Worm (Caenorhabditis elegans) whole organism, late embryonic: Measurements from ENCODE around the gene T20D4.19.

Experiments
- F13H6.1 ChIP-seq: sonication (generic microtip); optimal IDR thresholded peaks from 2 replicates; lab custom pipeline; 2016; ENCODE audit warnings: missing genetic modification characterization, missing compliant biosample characterization
- T23F11.4 ChIP-seq: fragments of 200-800 bp; sonication (Bioruptor generic); optimal IDR thresholded peaks from 2 replicates; lab custom pipeline; 2018; ENCODE audit warnings: mild to moderate bottlenecking, missing genetic modification characterization, missing compliant biosample characterization
- Y22D7AL.16 ChIP-seq: sonication (generic microtip); optimal IDR thresholded peaks from 2 replicates; lab custom pipeline; 2016; ENCODE audit warnings: missing genetic modification characterization, missing compliant biosample characterization
- ceh-18 ChIP-seq: sonication (generic microtip); optimal IDR thresholded peaks from 2 replicates; lab custom pipeline; 2016; ENCODE audit warnings: missing genetic modification characterization, missing compliant biosample characterization
- ceh-22 ChIP-seq: sonication (generic microtip); optimal IDR thresholded peaks from 2 replicates; lab custom pipeline; 2017; ENCODE audit warnings: missing biosample characterization, missing genetic modification characterization
- ceh-24 ChIP-seq: sonication (generic microtip); optimal IDR thresholded peaks from 2 replicates; lab custom pipeline; 2016; ENCODE audit warnings: mild to moderate bottlenecking, missing genetic modification characterization, missing compliant biosample characterization
- ceh-30 ChIP-seq: fragments of 150-350 bp; optimal IDR thresholded peaks from 2 replicates; lab custom pipeline; 2014; ENCODE audit warnings: missing biosample characterization, missing genetic modification characterization
- ceh-34 ChIP-seq: sonication (generic microtip); optimal IDR thresholded peaks from 2 replicates; lab custom pipeline; 2016; ENCODE audit warnings: mild to moderate bottlenecking, missing genetic modification characterization, missing compliant biosample characterization
- ceh-45 ChIP-seq: fragments of 200-800 bp; sonication (Bioruptor generic); IDR thresholded peaks from 2 replicates; pipeline ENCODE4 v1.3.6; 2022; ENCODE audit warnings: missing genetic modification reagents, missing genetic modification characterization, missing compliant biosample characterization
- ceh-6 ChIP-seq: fragments of 200-800 bp; sonication (Bioruptor generic); optimal IDR thresholded peaks from 2 replicates; lab custom pipeline; 2018; ENCODE audit warnings: mild to moderate bottlenecking, missing genetic modification characterization, missing compliant biosample characterization
- dve-1 ChIP-seq: sonication (generic microtip); optimal IDR thresholded peaks from 2 replicates; lab custom pipeline; 2017; ENCODE audit warnings: antibody characterized with exemption, mild to moderate bottlenecking, missing genetic modification characterization, missing compliant biosample characterization
- fkh-10 ChIP-seq: fragments of 150-350 bp; optimal IDR thresholded peaks from 2 replicates; lab custom pipeline; 2014; ENCODE audit warnings: missing biosample characterization, missing genetic modification reagents, missing genetic modification characterization
- fkh-6 ChIP-seq: sonication (generic microtip); optimal IDR thresholded peaks from 2 replicates; lab custom pipeline; 2016; ENCODE audit warnings: missing genetic modification characterization, missing compliant biosample characterization
- gmeb-2 ChIP-seq: sonication (generic microtip); optimal IDR thresholded peaks from 2 replicates; lab custom pipeline; 2016; ENCODE audit warnings: missing genetic modification characterization, inconsistent platforms, missing compliant biosample characterization
- hlh-30 ChIP-seq: sonication (generic microtip); optimal IDR thresholded peaks from 2 replicates; lab custom pipeline; 2017; ENCODE audit warnings: antibody characterized with exemption, missing genetic modification characterization, missing compliant biosample characterization; ENCODE audit not compliant: insufficient read depth
- hlh-6 ChIP-seq: sonication (generic microtip); optimal IDR thresholded peaks from 2 replicates; lab custom pipeline; 2016; ENCODE audit warnings: missing genotype, missing genetic modification characterization, missing compliant biosample characterization
- lim-6 ChIP-seq: sonication (generic microtip); optimal IDR thresholded peaks from 2 replicates; lab custom pipeline; 2016; ENCODE audit warnings: missing genetic modification characterization, missing compliant biosample characterization
- lin-11 ChIP-seq: fragments of 200-800 bp; sonication (Bioruptor generic); optimal IDR thresholded peaks from 2 replicates; lab custom pipeline; 2018; ENCODE audit warnings: mild to moderate bottlenecking, missing genetic modification characterization, missing compliant biosample characterization
- mec-3 ChIP-seq: sonication (generic microtip); optimal IDR thresholded peaks from 2 replicates; lab custom pipeline; 2016; ENCODE audit warnings: borderline replicate concordance, missing genetic modification characterization, missing compliant biosample characterization
- nfya-1 ChIP-seq: sonication (generic microtip); optimal IDR thresholded peaks from 2 replicates; lab custom pipeline; 2017; ENCODE audit warnings: missing genetic modification characterization, mild to moderate bottlenecking, missing compliant biosample characterization, antibody characterized with exemption, moderate library complexity
- npax-4 ChIP-seq: sonication (generic microtip); optimal IDR thresholded peaks from 2 replicates; lab custom pipeline; 2016; ENCODE audit warnings: missing genetic modification characterization, missing compliant biosample characterization
- pat-9 ChIP-seq: fragments of 200-800 bp; sonication (Bioruptor generic); optimal IDR thresholded peaks from 2 replicates; lab custom pipeline; 2018; ENCODE audit warnings: mild to moderate bottlenecking, missing genetic modification characterization, moderate library complexity, missing compliant biosample characterization
- ref-2 ChIP-seq: sonication (generic microtip); optimal IDR thresholded peaks from 2 replicates; lab custom pipeline; 2016; ENCODE audit warnings: missing genetic modification characterization, missing compliant biosample characterization
- rnt-1 ChIP-seq: sonication (generic microtip); optimal IDR thresholded peaks from 2 replicates; lab custom pipeline; 2016; ENCODE audit warnings: missing genetic modification characterization, missing compliant biosample characterization
- sox-2 ChIP-seq: fragments of 200-800 bp; sonication (Bioruptor generic); IDR thresholded peaks from 2 replicates; pipeline ENCODE4 v1.3.6; 2022; ENCODE audit warnings: missing genetic modification reagents, missing genetic modification characterization, missing compliant biosample characterization
- tbx-2 ChIP-seq: sonication (generic microtip); optimal IDR thresholded peaks from 2 replicates; lab custom pipeline; 2016; ENCODE audit warnings: missing genetic modification characterization, missing compliant biosample characterization
- ttx-3 ChIP-seq: sonication (generic microtip); optimal IDR thresholded peaks from 2 replicates; lab custom pipeline; 2016; ENCODE audit warnings: missing genetic modification reagents, missing genetic modification characterization, missing compliant biosample characterization
- unc-42 ChIP-seq: sonication (generic microtip); optimal IDR thresholded peaks from 2 replicates; lab custom pipeline; 2016; ENCODE audit warnings: missing genotype, missing genetic modification characterization, missing compliant biosample characterization
- unc-86 ChIP-seq: sonication (generic microtip); optimal IDR thresholded peaks from 2 replicates; lab custom pipeline; 2016; ENCODE audit warnings: missing genetic modification characterization, missing compliant biosample characterization

Gene T20D4.19

ce11 chrV:3391005-3391404, 40.4 kb downstream of the T20D4.19 start:
- TF ChIP-seq tbx-2 (tag; lab: Kevin White, UChicago) (no peak), F13H6.1 (tag; lab: Kevin White, UChicago) (no peak), ceh-30 (tag; lab: Kevin White, UChicago) (no peak), ref-2 (tag; lab: Kevin White, UChicago) (no peak), dve-1 (tag; lab: Kevin White, UChicago) (no peak), fkh-10 (GFP tag; lab: Kevin White, UChicago) (no peak), ceh-45 (GFP tag; lab: Robert Waterston, UW) (no peak), ceh-24 (no peak), Y22D7AL.16 (tag; lab: Kevin White, UChicago) (no peak), sox-2 (no peak), ceh-6 (GFP tag; lab: Kevin White, UChicago) (no peak), nfya-1 (tag; lab: Kevin White, UChicago) (no peak), fkh-6 (no peak), lim-6 (tag; lab: Kevin White, UChicago) (no peak), mec-3 (tag; lab: Kevin White, UChicago) (no peak), ttx-3 (no peak), unc-86 (no peak), gmeb-2 (tag; lab: Kevin White, UChicago) (no peak), ceh-22 (tag; lab: Kevin White, UChicago) (no peak)

ce11 chrV:3388299-3388698, 43.1 kb downstream of the T20D4.19 start:
- TF ChIP-seq hlh-6 (tag; lab: Kevin White, UChicago) = no peak
- TF ChIP-seq T23F11.4 (GFP tag; lab: Kevin White, UChicago) = no peak
- TF ChIP-seq unc-42 (tag; lab: Kevin White, UChicago) = no peak
- no peak for TF ChIP-seq pat-9
- TF ChIP-seq npax-4 = no peak
- no peak for TF ChIP-seq lin-11 (tag; lab: Kevin White, UChicago)
- no peak for TF ChIP-seq ceh-18 (tag; lab: Kevin White, UChicago)
- no peak for TF ChIP-seq rnt-1 (tag; lab: Kevin White, UChicago)
- TF ChIP-seq hlh-30 (tag; lab: Kevin White, UChicago) = no peak
- TF ChIP-seq ceh-34 = no peak
